Fruit fly (Drosophila melanogaster): ENCODE measurements around the gene ro.

ro gene

DNA sequence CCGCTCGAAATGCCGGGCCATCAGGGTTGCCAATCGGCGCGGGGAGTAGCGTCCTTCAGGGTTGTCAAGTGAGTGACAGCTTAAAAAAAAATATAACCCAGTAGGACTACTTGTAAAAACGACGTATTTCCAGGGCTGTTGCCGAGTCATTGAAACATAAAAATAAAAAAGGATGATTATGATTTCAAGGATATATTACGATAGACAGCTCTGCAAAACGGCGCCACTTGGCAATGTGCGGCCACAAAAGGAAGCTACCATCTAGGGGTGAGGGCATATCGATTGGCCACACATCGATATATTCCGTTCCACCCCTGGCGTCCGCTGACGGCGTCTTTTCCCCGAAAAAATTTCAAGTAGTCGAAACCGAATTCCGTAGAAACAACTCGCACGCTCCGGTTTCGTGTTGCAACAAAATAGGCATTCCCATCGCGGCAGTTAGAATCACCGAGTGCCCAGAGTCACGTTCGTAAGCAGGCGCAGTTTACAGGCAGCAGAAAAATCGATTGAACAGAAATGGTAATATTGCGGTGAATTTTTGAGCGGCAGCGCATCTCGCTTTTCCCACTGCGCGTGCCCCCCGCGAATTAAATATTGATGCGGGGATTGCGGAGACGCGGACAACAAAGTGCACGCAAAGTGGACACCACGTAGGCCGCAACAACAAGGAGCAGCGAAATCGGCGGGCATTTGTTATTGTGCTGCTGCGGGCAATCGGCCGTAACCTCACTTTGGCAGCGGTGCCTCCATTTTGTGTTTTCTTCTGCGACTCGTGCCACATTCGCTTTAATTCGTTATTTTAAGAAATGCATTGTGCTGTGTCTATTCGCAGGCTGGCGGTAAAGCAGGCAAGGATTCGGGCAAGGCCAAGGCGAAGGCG is 14.2 kb downstream of the ro start, which contains the start of the genes ball and His2Av:
ball (minus strand) TSS at position 231 of the 880 bp plus-strand sequence.
His2Av (plus strand) TSS at position 353 of the 880 bp plus-strand sequence.
- no peak for TF ChIP-seq CG8478 (optimal IDR thresholded peaks at IDR 0.05)
- peak; percentile 97 to 99 for TF ChIP-seq CTCF (optimal IDR thresholded peaks at IDR 0.05)

DNA sequence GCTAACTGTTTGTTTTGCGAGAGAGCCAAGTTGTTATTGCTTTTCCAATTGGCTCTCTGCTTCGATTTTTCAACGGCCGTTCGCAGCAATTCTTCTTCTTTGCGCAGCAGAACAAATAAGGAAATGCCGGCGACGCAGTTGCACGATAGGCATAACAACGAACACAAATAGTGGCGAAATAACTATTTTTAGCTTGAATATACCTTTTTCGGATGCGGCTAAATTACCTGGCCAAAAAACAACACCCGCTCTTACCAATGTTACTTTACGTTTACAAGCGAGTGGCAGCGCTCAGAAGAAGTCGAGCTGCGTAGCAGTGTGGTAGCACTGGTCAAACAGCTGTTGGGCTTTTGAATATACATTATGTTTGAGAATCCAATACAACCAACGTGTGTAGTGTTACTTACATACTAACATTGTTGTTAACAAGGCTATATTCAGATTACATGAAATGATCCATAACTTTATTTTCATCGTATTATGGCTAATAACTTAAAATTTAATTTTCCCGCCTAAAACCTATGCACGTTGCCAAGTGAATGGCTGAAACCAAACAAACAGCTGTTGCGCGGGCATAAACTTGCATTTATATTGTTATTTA is 18.0 kb downstream of the ro start, which contains the start of the genes Lerp and IntS12:
Lerp (minus strand) TSS at position 283 of the 601 bp plus-strand sequence.
IntS12 (plus strand) TSS at position 529 of the 601 bp plus-strand sequence.
- no peak for TF ChIP-seq CG8478 (optimal IDR thresholded peaks at IDR 0.05)
- TF ChIP-seq CTCF (optimal IDR thresholded peaks at IDR 0.05) = peak in 1 of 2 experiments; percentile 17

DNA sequence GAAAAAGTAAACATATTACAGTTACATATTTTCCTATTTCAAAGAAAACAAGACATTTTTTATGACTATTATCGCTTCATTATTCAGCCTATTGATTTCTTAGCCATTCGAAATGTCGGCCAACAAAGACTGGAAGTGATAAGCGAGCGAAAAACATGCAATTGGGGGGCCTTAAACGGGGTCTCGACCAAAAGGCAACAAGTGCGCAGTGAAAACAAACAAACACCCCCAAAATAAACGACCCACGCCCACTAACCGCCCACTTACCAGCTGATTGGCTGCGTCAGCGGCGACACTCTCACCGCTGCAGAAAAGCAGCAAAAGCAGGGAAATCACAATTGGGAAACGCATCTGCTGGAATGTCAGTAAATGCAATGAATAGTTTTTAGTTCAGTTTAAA is 18.8 kb downstream of the ro start:
- no peak for TF ChIP-seq CG8478 (optimal IDR thresholded peaks at IDR 0.05)
- TF ChIP-seq CTCF (optimal IDR thresholded peaks at IDR 0.05) = no peak

DNA sequence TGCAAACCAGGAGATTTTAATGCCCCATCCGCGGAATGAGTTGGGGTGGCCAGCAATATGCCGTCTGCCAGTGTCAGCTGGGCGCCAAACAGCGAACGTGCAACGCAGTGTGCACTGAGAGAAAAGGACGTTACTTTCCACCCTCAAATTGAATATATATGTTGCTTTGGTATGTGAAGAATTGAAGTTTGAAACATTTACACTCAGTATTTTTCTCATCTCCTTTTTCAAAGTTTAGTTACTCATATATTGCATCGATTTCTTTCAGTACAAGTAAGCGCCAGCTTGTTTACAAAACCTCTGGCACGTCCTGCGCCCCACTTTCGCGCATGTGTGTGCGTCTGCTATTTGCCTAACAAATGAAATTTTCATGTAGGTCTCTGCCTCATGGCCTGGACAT is 21.7 kb downstream of the ro start:
- TF ChIP-seq CTCF (optimal IDR thresholded peaks at IDR 0.05) = no peak
- no peak for TF ChIP-seq CG8478 (optimal IDR thresholded peaks at IDR 0.05)

DNA sequence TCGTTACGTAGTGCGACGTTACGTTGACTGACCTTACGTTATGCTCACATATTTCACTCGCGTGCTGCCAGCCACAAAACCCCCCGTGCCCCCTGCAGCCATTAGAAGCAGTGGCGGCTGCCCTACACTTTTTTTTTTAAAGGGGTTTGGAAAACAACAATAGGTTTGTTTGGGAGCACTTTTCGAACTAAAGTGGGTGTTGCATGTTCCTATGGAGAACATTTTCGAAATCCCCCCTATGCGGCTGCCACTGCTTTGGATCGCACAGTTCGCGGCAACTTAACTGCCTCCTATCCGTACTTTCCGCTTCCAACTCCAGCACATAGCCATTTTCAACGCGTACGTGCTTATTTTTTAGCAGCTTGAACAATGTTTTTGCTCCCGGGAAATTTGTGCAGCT is 27.3 kb downstream of the ro start:
- TF ChIP-seq CTCF (optimal IDR thresholded peaks at IDR 0.05) (no peak), CG8478 (optimal IDR thresholded peaks at IDR 0.05) (no peak)

DNA sequence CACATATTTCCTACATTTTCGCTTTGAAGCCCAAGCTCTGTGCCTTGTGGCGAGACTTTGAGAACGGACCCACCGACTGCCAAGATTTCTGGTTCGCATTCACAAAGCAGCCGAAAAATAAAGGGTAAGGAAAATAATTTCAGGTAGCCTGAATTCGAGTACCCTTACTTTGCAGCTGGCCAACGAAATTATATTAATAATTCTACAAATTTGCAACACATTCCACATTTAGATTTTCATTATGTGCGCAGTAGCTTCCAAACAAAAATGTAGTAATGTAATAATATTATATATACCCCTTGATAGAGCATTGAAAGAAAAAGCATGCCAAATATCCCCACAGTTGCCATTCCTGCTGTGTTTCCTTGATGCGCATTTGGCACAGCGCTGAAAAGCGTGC is 34.5 kb downstream of the ro start:
- TF ChIP-seq CTCF (optimal IDR thresholded peaks at IDR 0.05) = no peak
- TF ChIP-seq CG8478 (optimal IDR thresholded peaks at IDR 0.05) = no peak

DNA sequence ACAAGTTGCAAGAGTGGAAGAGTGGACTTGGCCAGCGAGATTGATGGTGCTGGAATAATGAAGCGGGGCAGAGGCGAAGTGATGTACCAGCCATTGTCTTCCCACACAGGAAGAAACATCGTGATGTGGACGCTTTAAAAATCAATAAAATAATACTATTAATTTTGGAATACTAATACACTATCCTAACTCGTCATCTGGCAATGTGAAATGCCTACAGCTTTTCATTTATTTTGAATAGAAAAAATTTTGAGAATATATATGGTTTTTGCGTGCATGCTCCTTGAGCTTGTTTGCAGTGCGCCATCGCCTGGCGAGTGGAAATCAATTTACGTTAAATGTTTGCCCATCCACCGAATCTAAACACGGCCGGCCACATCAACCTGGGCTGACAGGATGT is 49.1 kb downstream of the ro start:
- TF ChIP-seq CTCF (optimal IDR thresholded peaks at IDR 0.05) (no peak), CG8478 (optimal IDR thresholded peaks at IDR 0.05) (no peak)

Data from S2 (cell line).